Fruit fly (Drosophila melanogaster): Measurements from ENCODE around the gene CG1647.
A peak's percentile ranks its signal among the peaks of the same experiment; 100 is the strongest.

CG1647 gene

DNA sequence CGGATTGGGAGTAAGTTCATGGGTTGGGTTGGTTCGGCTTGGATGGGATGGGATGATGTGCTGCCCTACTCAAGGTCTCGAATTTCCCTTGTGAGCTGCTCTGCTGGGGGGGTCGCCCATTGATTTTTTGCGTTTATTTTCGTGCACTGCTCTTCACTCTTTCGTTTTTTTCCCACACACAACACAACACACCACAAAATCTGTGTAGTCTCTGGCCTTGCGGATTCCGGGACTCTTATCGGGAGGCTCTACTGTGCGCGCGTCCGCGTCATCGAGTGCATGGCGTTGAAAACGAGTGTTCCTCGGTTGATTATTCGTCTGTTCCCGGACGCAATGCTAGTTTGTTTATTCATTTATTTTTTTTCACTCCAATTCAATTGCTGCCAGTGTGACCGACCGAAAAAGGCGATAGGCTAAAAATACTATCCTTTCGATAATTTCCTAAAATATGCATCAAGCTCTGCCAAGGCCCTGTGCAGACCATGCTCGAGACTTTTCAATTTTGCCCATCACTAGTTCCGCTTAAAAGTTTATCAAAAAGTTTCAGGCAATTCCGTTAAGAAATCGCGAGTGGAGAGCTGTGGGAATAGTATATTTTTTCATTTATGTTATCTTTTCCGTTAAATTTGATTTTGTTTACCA is 11.7 kb downstream of the CG1647 start, which contains the start of gene WASp (continued):
- TF ChIP-seq CG13287 (GFP tag; IDR thresholded peaks at IDR 0.05; ENCODE audit: partially characterized antibody) (peak; percentile 72), CG31224 (GFP tag; IDR thresholded peaks at IDR 0.05) (0 out of 2 replicates have a peak, but pooled peaks have one; percentile 29), CG3838 (GFP tag; optimal IDR thresholded peaks at IDR 0.05) (peak; percentile 61), CG16813 (GFP tag; IDR thresholded peaks at IDR 0.05; ENCODE audit: partially characterized antibody) (peak; percentile 51; the same call in 2 of the 3 replicates), tna (GFP tag; IDR thresholded peaks at IDR 0.05; ENCODE audit: partially characterized antibody) (no peak), CG10654 (GFP tag; optimal IDR thresholded peaks at IDR 0.05) (peak; percentile 55), CG18476 (GFP tag; optimal IDR thresholded peaks at IDR 0.05) (no peak), CG12942 (GFP tag; optimal IDR thresholded peaks at IDR 0.05) (peak; percentile 25), CG1529 (GFP tag; optimal IDR thresholded peaks at IDR 0.05) (no peak), CG17612 (GFP tag; IDR thresholded peaks at IDR 0.05) (0 out of 2 replicates have a peak, but pooled peaks have one; percentile 6), cas (GFP tag; IDR thresholded peaks at IDR 0.05) (peak; percentile 57; the same call in 1 of the 2 replicates), Spps (tag; optimal IDR thresholded peaks at IDR 0.05) (peak; percentile 12), hb (GFP tag; IDR thresholded peaks at IDR 0.05; ENCODE audit: partially characterized antibody) (no peak), corto (GFP tag; optimal IDR thresholded peaks at IDR 0.05) (no peak), CG15073 (GFP tag; optimal IDR thresholded peaks at IDR 0.05) (no peak), CG14965 (GFP tag; optimal IDR thresholded peaks at IDR 0.05; ENCODE audit: borderline replicate concordance) (no peak), CG1024 (GFP tag; IDR thresholded peaks at IDR 0.05) (peak; percentile 81), HmgD (GFP tag; optimal IDR thresholded peaks at IDR 0.05) (peak; percentile 66), Xrp1 (GFP tag; IDR thresholded peaks at IDR 0.05) (peak; percentile 20; the same call in 1 of the 2 replicates), fd96Cb (tag; optimal IDR thresholded peaks at IDR 0.05) (peak; percentile 13), exex (tag; optimal IDR thresholded peaks at IDR 0.05) (peak; percentile 7), knrl (GFP tag; IDR thresholded peaks at IDR 0.05; ENCODE audit: partially characterized antibody) (peak; percentile 47; the same call in 1 of the 3 replicates), CG16863 (GFP tag; optimal IDR thresholded peaks at IDR 0.05) (peak; percentile 73), E2f2 (GFP tag; IDR thresholded peaks at IDR 0.05) (peak; percentile 73), B-H1 (GFP tag; IDR thresholded peaks at IDR 0.05) (peak; percentile 44; the same call in 1 of the 3 replicates), Hmr (GFP tag; optimal IDR thresholded peaks at IDR 0.05) (peak; percentile 90), CkIIα-i1 (GFP tag; IDR thresholded peaks at IDR 0.05) (no peak), nerfin-2 (GFP tag; IDR thresholded peaks at IDR 0.05; ENCODE audit: partially characterized antibody) (no peak), CG7745 (tag; optimal IDR thresholded peaks at IDR 0.05) (no peak), sisA (GFP tag; IDR thresholded peaks at IDR 0.05) (no peak), Mes4 (GFP tag; optimal IDR thresholded peaks at IDR 0.05) (peak; percentile 78), CG1832 (GFP tag; optimal IDR thresholded peaks at IDR 0.05) (no peak), Pdp1 (GFP tag; optimal IDR thresholded peaks at IDR 0.05) (peak in 1 of 2 experiments; percentile 59), CG8290 (GFP tag; optimal IDR thresholded peaks at IDR 0.05) (no peak), CG8290 (tag; optimal IDR thresholded peaks at IDR 0.05) (no peak), CG18764 (GFP tag; optimal IDR thresholded peaks at IDR 0.05) (no peak), CG5245 (GFP tag; optimal IDR thresholded peaks at IDR 0.05) (peak; percentile 20), CG5953 (GFP tag; IDR thresholded peaks at IDR 0.05) (0 out of 2 replicates have a peak, but pooled peaks have one; percentile 22), ap (GFP tag; IDR thresholded peaks at IDR 0.05) (0 out of 2 replicates have a peak, but pooled peaks have one; percentile 34), kay (GFP tag; optimal IDR thresholded peaks at IDR 0.05) (no peak), CG10959 (GFP tag; IDR thresholded peaks at IDR 0.05) (no peak), B-H2 (GFP tag; optimal IDR thresholded peaks at IDR 0.05) (peak; percentile 85), gt (GFP tag; IDR thresholded peaks at IDR 0.05) (no peak), dmrt11E (tag; optimal IDR thresholded peaks at IDR 0.05) (peak; percentile 51), CG17802 (tag; optimal IDR thresholded peaks at IDR 0.05) (peak; percentile 100), Meics (GFP tag; optimal IDR thresholded peaks at IDR 0.05) (peak; percentile 78), grau (tag; optimal IDR thresholded peaks at IDR 0.05) (peak; percentile 69), Aef1 (GFP tag; IDR thresholded peaks at IDR 0.05) (peak; percentile 15; the same call in 2 of the 3 replicates), ham (GFP tag; IDR thresholded peaks at IDR 0.05) (no peak; the same call in 1 of the 2 replicates)
